Fruit fly (Drosophila melanogaster) whole organism, embryonic: ENCODE results near the gene lectin-37Da.

Experiments
- Atf3 ChIP-seq: fragments of 200-800 bp; sonication (Bioruptor generic); optimal IDR thresholded peaks from 3 replicates; lab custom pipeline; 2016; ENCODE audit warnings: missing biosample characterization, missing genetic modification characterization
- BtbVII ChIP-seq: fragments of 200-800 bp; sonication (Bioruptor generic); optimal IDR thresholded peaks from 3 replicates; lab custom pipeline; 2017; ENCODE audit warnings: missing biosample characterization, mild to moderate bottlenecking, missing genetic modification characterization
- CG1024 ChIP-seq: fragments of 200-800 bp; sonication (Bioruptor generic); IDR thresholded peaks from 2 replicates; pipeline ENCODE4 v1.3.6; 2022; ENCODE audit warnings: missing biosample characterization, missing genetic modification characterization
- CG10321 ChIP-seq: fragments of 200-800 bp; sonication (Bioruptor generic); IDR thresholded peaks from 2 replicates; pipeline ENCODE4 v1.3.6; 2022; ENCODE audit warnings: missing biosample characterization, missing genetic modification characterization
- CG11085 ChIP-seq: fragments of 200-800 bp; sonication (Bioruptor generic); IDR thresholded peaks from 2 replicates; pipeline ENCODE4 v1.3.6; 2022; ENCODE audit warnings: missing biosample characterization, missing genetic modification characterization
- CG2678 ChIP-seq: fragments of 200-800 bp; sonication (Bioruptor generic); optimal IDR thresholded peaks from 3 replicates; lab custom pipeline; 2019; ENCODE audit warnings: missing biosample characterization, mild to moderate bottlenecking, missing genetic modification characterization, moderate library complexity
- CG2875 ChIP-seq: fragments of 200-800 bp; sonication (Bioruptor generic); optimal IDR thresholded peaks from 2 replicates; lab custom pipeline; 2017; ENCODE audit warnings: missing biosample characterization, mild to moderate bottlenecking, missing genetic modification characterization, missing genetic modification reagents
- CG30020 ChIP-seq: fragments of 200-800 bp; optimal IDR thresholded peaks from 2 replicates; lab custom pipeline; 2019; ENCODE audit warnings: missing biosample characterization, mild to moderate bottlenecking, missing genetic modification characterization, moderate library complexity
- CG32532 ChIP-seq: fragments of 200-800 bp; sonication (Bioruptor generic); IDR thresholded peaks from 2 replicates; pipeline ENCODE4 v1.3.6; 2022; ENCODE audit warnings: missing biosample characterization, missing genetic modification characterization
- CG32772 ChIP-seq: fragments of 200-800 bp; sonication (Bioruptor generic); IDR thresholded peaks from 2 replicates; pipeline ENCODE4 v1.3.6; 2022; ENCODE audit warnings: missing biosample characterization, missing genetic modification characterization
- CG6654 ChIP-seq: fragments of 200-800 bp; sonication (Bioruptor generic); optimal IDR thresholded peaks from 2 replicates; lab custom pipeline; 2017; ENCODE audit warnings: missing biosample characterization, mild to moderate bottlenecking, missing genetic modification characterization
- CG6813 ChIP-seq: fragments of 200-800 bp; sonication (Bioruptor generic); optimal IDR thresholded peaks from 2 replicates; lab custom pipeline; 2017; ENCODE audit warnings: missing biosample characterization, missing genetic modification characterization, mild to moderate bottlenecking, moderate library complexity, missing genetic modification reagents
- CG7928 ChIP-seq: fragments of 200-800 bp; sonication (Bioruptor generic); optimal IDR thresholded peaks from 2 replicates; lab custom pipeline; 2017; ENCODE audit warnings: missing biosample characterization, mild to moderate bottlenecking, missing genetic modification characterization
- CG9727 ChIP-seq: fragments of 200-800 bp; sonication (Bioruptor generic); optimal IDR thresholded peaks from 3 replicates; lab custom pipeline; 2017; ENCODE audit warnings: missing biosample characterization, mild to moderate bottlenecking, missing genetic modification characterization
- D ChIP-seq, 2 experiments: fragments of 200-800 bp in 1 of 2; fragments of >200 bp in 1 of 2; sonication (Bioruptor generic) in 1 of 2; optimal IDR thresholded peaks; 2 replicates in 1 of 2; 3 replicates in 1 of 2; lab custom pipeline; 2017; ENCODE audit warnings: mild to moderate bottlenecking in 1 of 2, missing biosample characterization in 1 of 2, missing genetic modification characterization in 1 of 2, missing genetic modification reagents in 1 of 2
- ERR ChIP-seq: fragments of 200-800 bp; sonication (Bioruptor generic); optimal IDR thresholded peaks from 2 replicates; lab custom pipeline; 2016; ENCODE audit warnings: missing biosample characterization, missing genetic modification characterization
- Fer3 ChIP-seq: fragments of 200-800 bp; sonication (Bioruptor generic); optimal IDR thresholded peaks from 2 replicates; lab custom pipeline; 2018; ENCODE audit warnings: missing biosample characterization, mild to moderate bottlenecking, missing genetic modification characterization, moderate library complexity
- Gug ChIP-seq: fragments of 200-800 bp; sonication (Bioruptor generic); IDR thresholded peaks from 4 replicates; pipeline ENCODE4 v1.3.6; 2022; ENCODE audit warnings: missing biosample characterization, missing genetic modification characterization
- HLH4C ChIP-seq: fragments of 200-800 bp; sonication (Bioruptor generic); IDR thresholded peaks from 3 replicates; pipeline ENCODE4 v1.3.6; 2022; ENCODE audit warnings: missing biosample characterization, missing genetic modification characterization; ENCODE audit not compliant: partially characterized antibody
- Hmr ChIP-seq: fragments of 200-800 bp; sonication (Bioruptor generic); optimal IDR thresholded peaks from 3 replicates; lab custom pipeline; 2017; ENCODE audit warnings: mild to moderate bottlenecking, missing biosample characterization, missing genetic modification reagents, missing genetic modification characterization
- Lpt ChIP-seq: fragments of >200 bp; optimal IDR thresholded peaks from 2 replicates; lab custom pipeline; 2018; ENCODE audit warnings: missing biosample characterization, missing genetic modification characterization
- NC2α ChIP-seq: fragments of 200-800 bp; sonication (Bioruptor generic); optimal IDR thresholded peaks from 2 replicates; lab custom pipeline; 2016; ENCODE audit warnings: missing biosample characterization, missing genetic modification characterization
- PHDP ChIP-seq: fragments of 200-800 bp; sonication (Bioruptor generic); optimal IDR thresholded peaks from 3 replicates; lab custom pipeline; 2018; ENCODE audit warnings: missing biosample characterization, mild to moderate bottlenecking, missing genetic modification characterization, moderate library complexity
- Vsx1 ChIP-seq: fragments of 200-800 bp; sonication (Bioruptor generic); optimal IDR thresholded peaks from 2 replicates; lab custom pipeline; 2017; ENCODE audit warnings: missing biosample characterization, mild to moderate bottlenecking, missing genetic modification characterization, missing genetic modification reagents
- Xrp1 ChIP-seq: fragments of 200-800 bp; sonication (Bioruptor generic); IDR thresholded peaks from 2 replicates; pipeline ENCODE4 v1.3.6; 2022; ENCODE audit warnings: missing biosample characterization, missing genetic modification characterization
- ato ChIP-seq: fragments of 200-800 bp; sonication (Bioruptor generic); IDR thresholded peaks from 2 replicates; pipeline ENCODE4 v1.3.6; 2022; ENCODE audit warnings: missing biosample characterization, missing genetic modification characterization; ENCODE audit not compliant: partially characterized antibody
- bigmax ChIP-seq: fragments of 200-800 bp; sonication (Bioruptor generic); optimal IDR thresholded peaks from 2 replicates; lab custom pipeline; 2018; ENCODE audit warnings: missing biosample characterization, mild to moderate bottlenecking, missing genetic modification characterization
- cg ChIP-seq: fragments of 200-800 bp; sonication (Bioruptor generic); optimal IDR thresholded peaks from 3 replicates; lab custom pipeline; 2019; ENCODE audit warnings: missing biosample characterization, mild to moderate bottlenecking, missing genetic modification characterization, moderate library complexity
- chif ChIP-seq, 2 experiments: fragments of 200-800 bp; sonication (Bioruptor generic); optimal IDR thresholded peaks; 3 replicates each; lab custom pipeline; 2016; ENCODE audit warnings: missing biosample characterization in 2 of 2, missing genetic modification characterization in 2 of 2
- crol ChIP-seq: fragments of 200-800 bp; sonication (Bioruptor generic); IDR thresholded peaks from 2 replicates; pipeline ENCODE4 v1.3.6; 2022; ENCODE audit warnings: missing biosample characterization, missing genetic modification characterization
- dan ChIP-seq: fragments of 200-800 bp; sonication (Bioruptor generic); IDR thresholded peaks from 2 replicates; pipeline ENCODE4 v1.3.6; 2022; ENCODE audit warnings: missing biosample characterization, missing genetic modification characterization
- dimm ChIP-seq: fragments of 200-800 bp; sonication (Bioruptor generic); IDR thresholded peaks from 2 replicates; pipeline ENCODE4 v1.3.6; 2022; ENCODE audit warnings: missing biosample characterization, missing genetic modification characterization
- dmrt11E ChIP-seq: fragments of 200-800 bp; sonication (Bioruptor generic); optimal IDR thresholded peaks from 3 replicates; lab custom pipeline; 2018; ENCODE audit warnings: missing biosample characterization, mild to moderate bottlenecking, missing genetic modification characterization, moderate library complexity
- dpn ChIP-seq, 2 experiments: fragments of 200-800 bp; sonication (Bioruptor generic); optimal IDR thresholded peaks; 3 replicates each; lab custom pipeline; 2016; ENCODE audit warnings: missing biosample characterization in 2 of 2, missing genetic modification characterization in 2 of 2
- dysf ChIP-seq: fragments of 200-800 bp; sonication (Bioruptor generic); IDR thresholded peaks from 3 replicates; pipeline ENCODE4 v1.3.6; 2022; ENCODE audit warnings: missing biosample characterization, missing genetic modification characterization
- ftz-f1 ChIP-seq: fragments of 200-800 bp; sonication (Bioruptor generic); optimal IDR thresholded peaks from 2 replicates; lab custom pipeline; 2016; ENCODE audit warnings: missing biosample characterization, missing genetic modification characterization
- gfzf ChIP-seq: fragments of 200-800 bp; sonication (Bioruptor generic); optimal IDR thresholded peaks from 2 replicates; lab custom pipeline; 2016; ENCODE audit warnings: missing biosample characterization, mild to moderate bottlenecking, missing genetic modification characterization, moderate library complexity
- gsb-n ChIP-seq: fragments of 200-800 bp; sonication (Bioruptor generic); optimal IDR thresholded peaks from 3 replicates; lab custom pipeline; 2018; ENCODE audit warnings: missing biosample characterization, mild to moderate bottlenecking, missing genetic modification characterization
- her ChIP-seq: fragments of 200-800 bp; sonication (Bioruptor generic); optimal IDR thresholded peaks from 2 replicates; lab custom pipeline; 2016; ENCODE audit warnings: missing biosample characterization, missing genetic modification characterization
- lmd ChIP-seq: fragments of 200-800 bp; sonication (Bioruptor generic); IDR thresholded peaks from 2 replicates; pipeline ENCODE4 v1.3.6; 2022; ENCODE audit warnings: missing biosample characterization, missing genetic modification characterization
- onecut ChIP-seq: fragments of 200-800 bp; sonication (Bioruptor generic); IDR thresholded peaks from 2 replicates; pipeline ENCODE4 v1.3.6; 2022; ENCODE audit warnings: missing biosample characterization, missing genetic modification characterization
- psq ChIP-seq: fragments of 200-800 bp; sonication (Bioruptor generic); optimal IDR thresholded peaks from 2 replicates; lab custom pipeline; 2017; ENCODE audit warnings: missing biosample characterization, missing genetic modification characterization
- sc ChIP-seq, 3 experiments: fragments of >200 bp in 2 of 3; fragments of 200-800 bp in 1 of 3; sonication (Bioruptor generic) in 1 of 3; optimal IDR thresholded peaks; 2 replicates in 2 of 3; 3 replicates in 1 of 3; lab custom pipeline; 2017; ENCODE audit warnings: mild to moderate bottlenecking in 1 of 3, missing biosample characterization in 1 of 3, missing genetic modification characterization in 1 of 3, missing genetic modification reagents in 1 of 3
- sqz ChIP-seq: fragments of 200-800 bp; sonication (Bioruptor generic); optimal IDR thresholded peaks from 3 replicates; lab custom pipeline; 2018; ENCODE audit warnings: missing biosample characterization, mild to moderate bottlenecking, missing genetic modification characterization
- sr ChIP-seq: fragments of 200-800 bp; sonication (Bioruptor generic); IDR thresholded peaks from 3 replicates; pipeline ENCODE4 v1.3.6; 2022; ENCODE audit warnings: missing biosample characterization, missing genetic modification characterization
- stwl ChIP-seq: fragments of 200-800 bp; sonication (Bioruptor generic); optimal IDR thresholded peaks from 3 replicates; lab custom pipeline; 2018; ENCODE audit warnings: missing biosample characterization, mild to moderate bottlenecking, missing genetic modification characterization, moderate library complexity
- ttk ChIP-seq: fragments of 200-800 bp; sonication (Bioruptor generic); IDR thresholded peaks from 2 replicates; pipeline ENCODE4 v2.1.2; 2022; ENCODE audit warnings: missing biosample characterization, missing genetic modification characterization
- tx ChIP-seq: fragments of 200-800 bp; sonication (Bioruptor generic); optimal IDR thresholded peaks from 2 replicates; lab custom pipeline; 2016; ENCODE audit warnings: missing biosample characterization, missing genetic modification characterization
- unpg ChIP-seq: fragments of 200-800 bp; sonication (Bioruptor generic); optimal IDR thresholded peaks from 3 replicates; lab custom pipeline; 2018; ENCODE audit warnings: missing biosample characterization, mild to moderate bottlenecking, missing genetic modification characterization, moderate library complexity
- zfh1 ChIP-seq: fragments of 200-800 bp; sonication (Bioruptor generic); IDR thresholded peaks from 3 replicates; pipeline ENCODE4 v1.3.6; 2022; ENCODE audit warnings: missing biosample characterization, missing genetic modification characterization

Gene lectin-37Da

dm6 chr2L:19453381-19453780, 35.3 kb downstream of the lectin-37Da start, which contains the start of gene Top2 (continued):
- TF ChIP-seq Gug (GFP tag; lab: Robert Waterston, UW), result no peak; the same call in 3 of the 4 replicates
- no peak for TF ChIP-seq crol (GFP tag; lab: Robert Waterston, UW)
- TF ChIP-seq CG32772 (GFP tag; lab: Robert Waterston, UW), result no peak
- TF ChIP-seq dysf, result no peak
- TF ChIP-seq Fer3 (tag; lab: Kevin White, UChicago), result no peak
- no peak for TF ChIP-seq ttk (GFP tag; lab: Robert Waterston, UW)
- TF ChIP-seq CG11085 (GFP tag; lab: Robert Waterston, UW), result no peak
- TF ChIP-seq psq, result no peak
- no peak for TF ChIP-seq dimm (GFP tag; lab: Robert Waterston, UW)
- TF ChIP-seq CG32532 (GFP tag; lab: Robert Waterston, UW), result no peak
- TF ChIP-seq CG6813 (GFP tag; lab: Kevin White, UChicago), result no peak
- peak; percentile 50 to 70 for TF ChIP-seq dpn (GFP tag; optimal IDR thresholded peaks at IDR 0.05; lab: Kevin White, UChicago)
- TF ChIP-seq BtbVII (GFP tag; lab: Kevin White, UChicago), result no peak
- no peak for TF ChIP-seq Lpt (GFP tag; lab: Kevin White, UChicago)
- TF ChIP-seq zfh1, result peak; percentile 37; the same call in 1 of the 3 replicates
- no peak for TF ChIP-seq Vsx1 (GFP tag; lab: Kevin White, UChicago)
- TF ChIP-seq CG2875 (GFP tag; lab: Kevin White, UChicago), result no peak
- TF ChIP-seq chif (GFP tag; optimal IDR thresholded peaks at IDR 0.05; lab: Kevin White, UChicago), result peak; percentile 26 to 50
- no peak for TF ChIP-seq Atf3 (GFP tag; lab: Kevin White, UChicago)
- TF ChIP-seq bigmax (GFP tag; lab: Kevin White, UChicago), result peak; percentile 5
- peak; percentile 63 for TF ChIP-seq CG7928 (GFP tag; lab: Kevin White, UChicago)
- no peak for TF ChIP-seq CG2678 (tag; lab: Kevin White, UChicago)
- TF ChIP-seq sr, result no peak
- TF ChIP-seq cg (GFP tag; lab: Kevin White, UChicago), result no peak
- TF ChIP-seq CG6654 (GFP tag; lab: Kevin White, UChicago), result no peak
- peak; percentile 8 for TF ChIP-seq dmrt11E (tag; lab: Kevin White, UChicago)
- TF ChIP-seq HLH4C (GFP tag; lab: Robert Waterston, UW), result peak; percentile 82
- no peak for TF ChIP-seq CG10321
- peak; percentile 12 for TF ChIP-seq tx (GFP tag; lab: Kevin White, UChicago)
- no peak for TF ChIP-seq NC2α (GFP tag; lab: Kevin White, UChicago)
- TF ChIP-seq CG1024, result no peak
- peak; percentile 13 for TF ChIP-seq ERR
- no peak for TF ChIP-seq lmd (GFP tag; lab: Robert Waterston, UW)
- peak; percentile 24 for TF ChIP-seq CG9727
- peak; percentile 89 for TF ChIP-seq stwl
- peak; percentile 65 for TF ChIP-seq ftz-f1 (GFP tag; lab: Kevin White, UChicago)
- no peak for TF ChIP-seq sc (optimal IDR thresholded peaks at IDR 0.05; lab: Kevin White, UChicago)
- no peak for TF ChIP-seq sc (GFP tag; optimal IDR thresholded peaks at IDR 0.05; lab: Kevin White, UChicago)
- TF ChIP-seq gsb-n (tag; lab: Kevin White, UChicago), result peak; percentile 27
- TF ChIP-seq sqz (GFP tag; lab: Kevin White, UChicago), result no peak
- peak; percentile 73 for TF ChIP-seq her (GFP tag; lab: Kevin White, UChicago)
- peak; percentile 61 for TF ChIP-seq gfzf (GFP tag; lab: Kevin White, UChicago)
- peak; percentile 70 for TF ChIP-seq CG30020 (tag; lab: Kevin White, UChicago)
- TF ChIP-seq PHDP, result no peak
- peak; percentile 2 for TF ChIP-seq unpg (GFP tag; lab: Kevin White, UChicago)
- TF ChIP-seq onecut (GFP tag; lab: Robert Waterston, UW), result no peak
- TF ChIP-seq ato (GFP tag; lab: Robert Waterston, UW), result peak; percentile 80
- no peak for TF ChIP-seq D (optimal IDR thresholded peaks at IDR 0.05; lab: Kevin White, UChicago)
- TF ChIP-seq D (GFP tag; optimal IDR thresholded peaks at IDR 0.05; lab: Kevin White, UChicago), result no peak
- TF ChIP-seq dan (GFP tag; lab: Robert Waterston, UW), result no peak
- peak; percentile 82 for TF ChIP-seq Hmr (GFP tag; lab: Kevin White, UChicago)
- TF ChIP-seq Xrp1 (GFP tag; lab: Robert Waterston, UW), result no peak
